Worm (Caenorhabditis elegans): Measurements from ENCODE around the gene vps-50.

Gene vps-50

ce11 chrIII:10920044-10920443 lies 51.1 kb downstream of the vps-50 start, which contains the start of gene vab-7:
Gene vab-7 (plus strand): TSS chrIII:10920344.
- TF ChIP-seq ceh-39 (tag; optimal IDR thresholded peaks at IDR 0.05) = no peak
- no peak for TF ChIP-seq nhr-12 (tag; optimal IDR thresholded peaks at IDR 0.05)
- peak; percentile 45 for TF ChIP-seq lsy-2 (tag; optimal IDR thresholded peaks at IDR 0.05)
- TF ChIP-seq tbx-8 (GFP tag; optimal IDR thresholded peaks at IDR 0.05) = no peak
- TF ChIP-seq lin-32 (GFP tag; optimal IDR thresholded peaks at IDR 0.05) = no peak
- no peak for TF ChIP-seq lin-13 (tag; optimal IDR thresholded peaks at IDR 0.05)

- no peak for TF ChIP-seq nhr-28 (tag; optimal IDR thresholded peaks at IDR 0.05)
- no peak for TF ChIP-seq tbx-8 (GFP tag; optimal IDR thresholded peaks at IDR 0.05)
- TF ChIP-seq ceh-83 (GFP tag; optimal IDR thresholded peaks at IDR 0.05) = no peak
- no peak for TF ChIP-seq M03D4.4 (tag; optimal IDR thresholded peaks at IDR 0.05)
- TF ChIP-seq zip-8 (tag; optimal IDR thresholded peaks at IDR 0.05) = no peak
- TF ChIP-seq mep-1 (tag; optimal IDR thresholded peaks at IDR 0.05) = no peak
- TF ChIP-seq nhr-2 (tag; optimal IDR thresholded peaks at IDR 0.05) = no peak
- TF ChIP-seq blmp-1 (tag; optimal IDR thresholded peaks at IDR 0.05) = no peak
- TF ChIP-seq elt-1 (tag; optimal IDR thresholded peaks at IDR 0.05; ENCODE audit: borderline replicate concordance, insufficient read depth) = no peak
- TF ChIP-seq pha-4 (tag; optimal IDR thresholded peaks at IDR 0.05) = no peak
- TF ChIP-seq nhr-76 (tag; optimal IDR thresholded peaks at IDR 0.05) = no peak
- TF ChIP-seq ztf-11 (tag; optimal IDR thresholded peaks at IDR 0.05) = no peak
- no peak for TF ChIP-seq unc-120 (tag; optimal IDR thresholded peaks at IDR 0.05; ENCODE audit: poor library complexity, severe bottlenecking)
- TF ChIP-seq nhr-237 (tag; optimal IDR thresholded peaks at IDR 0.05) = no peak
- no peak for TF ChIP-seq cnd-1 (tag; optimal IDR thresholded peaks at IDR 0.05)
- no peak for TF ChIP-seq ceh-43 (GFP tag; optimal IDR thresholded peaks at IDR 0.05)
- TF ChIP-seq unc-39 (tag; optimal IDR thresholded peaks at IDR 0.05) = no peak
- no peak for TF ChIP-seq drap-1 (GFP tag; optimal IDR thresholded peaks at IDR 0.05)
- TF ChIP-seq sptf-1 (tag; optimal IDR thresholded peaks at IDR 0.05) = no peak
Measured at ce11 chrIII:10921474-10921873, 52.5 kb downstream of the vps-50 start.

ce11 chrIII:10923539-10923938 lies 54.5 kb downstream of the vps-50 start:
- TF ChIP-seq cnd-1 (tag; optimal IDR thresholded peaks at IDR 0.05) (no peak), mls-2 (tag; optimal IDR thresholded peaks at IDR 0.05) (no peak), ceh-83 (GFP tag; optimal IDR thresholded peaks at IDR 0.05) (no peak), nhr-12 (tag; optimal IDR thresholded peaks at IDR 0.05) (no peak), flh-1 (GFP tag; optimal IDR thresholded peaks at IDR 0.05) (no peak), zip-8 (tag; optimal IDR thresholded peaks at IDR 0.05) (no peak), lin-13 (tag; optimal IDR thresholded peaks at IDR 0.05) (no peak), ham-2 (GFP tag; optimal IDR thresholded peaks at IDR 0.05) (no peak), ceh-39 (tag; optimal IDR thresholded peaks at IDR 0.05) (no peak), elt-3 (tag; optimal IDR thresholded peaks at IDR 0.05) (no peak), snpc-4 (tag; optimal IDR thresholded peaks at IDR 0.05) (no peak), ceh-43 (GFP tag; optimal IDR thresholded peaks at IDR 0.05) (no peak), drap-1 (GFP tag; optimal IDR thresholded peaks at IDR 0.05) (no peak), M03D4.4 (tag; optimal IDR thresholded peaks at IDR 0.05) (no peak), elt-1 (tag; optimal IDR thresholded peaks at IDR 0.05; ENCODE audit: borderline replicate concordance, insufficient read depth) (no peak), unc-120 (tag; optimal IDR thresholded peaks at IDR 0.05; ENCODE audit: poor library complexity, severe bottlenecking) (no peak), mep-1 (tag; optimal IDR thresholded peaks at IDR 0.05) (no peak), sem-2 (GFP tag; optimal IDR thresholded peaks at IDR 0.05) (no peak), nhr-76 (tag; optimal IDR thresholded peaks at IDR 0.05) (no peak)

Data from whole organism, mixed stage, embryonic.